Fruit fly (Drosophila melanogaster) whole organism, embryonic: Measurements from ENCODE around the gene CG13461.

Source experiments
- CG10654 ChIP-seq: fragments of 200-800 bp; sonication (Bioruptor generic); optimal IDR thresholded peaks from 2 replicates; lab custom pipeline; 2016; ENCODE audit warnings: missing biosample characterization, missing genetic modification characterization
- CG13624 ChIP-seq: fragments of 200-800 bp; sonication (Bioruptor generic); optimal IDR thresholded peaks from 2 replicates; lab custom pipeline; 2016; ENCODE audit warnings: missing biosample characterization, missing genetic modification characterization
- CG3281 ChIP-seq: fragments of 200-800 bp; sonication (Bioruptor generic); optimal IDR thresholded peaks from 3 replicates; lab custom pipeline; 2017; ENCODE audit warnings: missing biosample characterization, mild to moderate bottlenecking, missing genetic modification characterization
- E2f1 ChIP-seq: fragments of 200-800 bp; sonication (Bioruptor generic); IDR thresholded peaks from 2 replicates; pipeline ENCODE4 v1.3.6; 2022; ENCODE audit warnings: missing biosample characterization, missing genetic modification characterization
- Mrtf ChIP-seq: fragments of 200-800 bp; sonication (Bioruptor generic); IDR thresholded peaks from 3 replicates; pipeline ENCODE4 v1.3.6; 2022; ENCODE audit warnings: missing biosample characterization, missing genetic modification characterization
- Nf-YC ChIP-seq: fragments of 200-800 bp; optimal IDR thresholded peaks from 3 replicates; lab custom pipeline; 2019; ENCODE audit warnings: missing biosample characterization, mild to moderate bottlenecking, missing genetic modification characterization, moderate library complexity
- Opbp ChIP-seq: fragments of 200-800 bp; sonication (Bioruptor generic); IDR thresholded peaks from 3 replicates; pipeline ENCODE4 v1.3.6; 2022; ENCODE audit warnings: missing biosample characterization, missing genetic modification characterization; ENCODE audit not compliant: partially characterized antibody
- ac ChIP-seq: fragments of 200-800 bp; sonication (Bioruptor generic); optimal IDR thresholded peaks from 3 replicates; lab custom pipeline; 2017; ENCODE audit warnings: missing biosample characterization, mild to moderate bottlenecking, missing genetic modification characterization
- gt ChIP-seq: fragments of 200-800 bp; sonication (Bioruptor generic); IDR thresholded peaks from 2 replicates; pipeline ENCODE4 v1.3.6; 2022; ENCODE audit warnings: missing biosample characterization, missing genetic modification characterization
- ken ChIP-seq: fragments of 200-800 bp; sonication (Bioruptor generic); IDR thresholded peaks from 3 replicates; pipeline ENCODE4 v1.3.6; 2022; ENCODE audit warnings: missing biosample characterization, missing genetic modification characterization
- pho ChIP-seq: fragments of 200-800 bp; sonication (Bioruptor generic); optimal IDR thresholded peaks from 2 replicates; lab custom pipeline; 2016; ENCODE audit warnings: missing biosample characterization, missing genetic modification characterization

DNA sequence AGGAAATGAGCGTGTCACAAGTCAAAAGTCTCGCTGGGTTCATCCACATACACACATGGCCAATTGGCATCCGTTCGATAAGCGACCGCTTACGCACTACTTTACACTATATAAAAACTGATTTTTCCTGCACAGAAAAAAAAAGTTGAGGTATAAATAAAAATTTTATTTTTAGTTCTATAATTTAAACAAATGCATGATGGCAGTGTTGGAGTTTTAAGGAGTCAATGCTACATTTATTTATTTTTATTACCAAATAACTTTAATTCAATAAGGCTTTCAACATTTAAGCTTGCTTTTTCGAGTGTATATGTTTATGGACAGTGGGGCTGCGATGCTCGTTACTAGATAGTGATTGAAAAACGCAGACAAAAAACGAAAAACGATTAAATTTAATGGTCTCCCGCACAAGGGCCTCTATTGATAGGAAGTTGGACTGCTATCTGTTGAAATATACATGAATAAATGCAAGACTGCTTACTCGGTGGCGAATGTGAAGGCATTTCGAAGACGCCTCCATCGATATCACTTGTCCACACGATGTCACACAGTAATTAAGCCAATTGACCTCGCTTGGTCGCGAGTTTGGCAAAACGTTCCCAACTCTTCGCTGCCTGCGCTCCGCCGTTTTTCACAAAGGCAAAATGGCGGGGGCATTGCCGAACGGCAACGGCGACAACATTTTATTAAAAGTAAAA is 40.5 kb downstream of the CG13461 start:
- TF ChIP-seq gt (GFP tag; lab: Robert Waterston, UW), result no peak
- no peak for TF ChIP-seq pho (GFP tag; lab: Kevin White, UChicago)
- TF ChIP-seq ken (GFP tag; lab: Robert Waterston, UW), result peak; percentile 65; the same call in 2 of the 3 replicates
- no peak for TF ChIP-seq Mrtf
- TF ChIP-seq Nf-YC (tag; lab: Kevin White, UChicago), result peak; percentile 57
- no peak for TF ChIP-seq ac (GFP tag; lab: Kevin White, UChicago)
- TF ChIP-seq Opbp (GFP tag; lab: Robert Waterston, UW), result no peak
- TF ChIP-seq E2f1 (GFP tag; lab: Robert Waterston, UW), result peak; percentile 62
- peak; percentile 56 for TF ChIP-seq CG3281 (GFP tag; lab: Kevin White, UChicago)
- TF ChIP-seq CG13624 (GFP tag; lab: Kevin White, UChicago), result peak; percentile 4
- peak; percentile 63 for TF ChIP-seq CG10654 (GFP tag; lab: Kevin White, UChicago)
